Fruit fly (Drosophila melanogaster) whole organism, adult: ENCODE results near the gene CG10958.

Source experiments
- CG11617 ChIP-seq: fragments of 200-800 bp; sonication (Bioruptor generic); optimal IDR thresholded peaks from 2 replicates; lab custom pipeline; 2017; ENCODE audit warnings: mild to moderate bottlenecking, missing biosample characterization, missing genetic modification reagents, missing genetic modification characterization
- CG12768 ChIP-seq: fragments of 200-800 bp; sonication (Bioruptor generic); optimal IDR thresholded peaks from 2 replicates; lab custom pipeline; 2017; ENCODE audit warnings: missing biosample characterization, missing genetic modification characterization, mild to moderate bottlenecking, moderate library complexity, missing genetic modification reagents
- CG7045 ChIP-seq: fragments of 200-800 bp; sonication (Bioruptor generic); optimal IDR thresholded peaks from 2 replicates; lab custom pipeline; 2017; ENCODE audit warnings: missing biosample characterization, mild to moderate bottlenecking, missing genetic modification characterization
- Crg-1 ChIP-seq: fragments of 200-800 bp; sonication (Bioruptor generic); optimal IDR thresholded peaks from 2 replicates; lab custom pipeline; 2016; ENCODE audit warnings: missing biosample characterization, missing genetic modification characterization
- cic ChIP-seq: fragments of 200-800 bp; sonication (Bioruptor generic); optimal IDR thresholded peaks from 2 replicates; lab custom pipeline; 2017; ENCODE audit warnings: missing biosample characterization, mild to moderate bottlenecking, missing genetic modification characterization, moderate library complexity
- kay ChIP-seq: fragments of 200-800 bp; sonication (Bioruptor generic); peaks from one replicate; lab custom pipeline; 2016; ENCODE audit warnings: missing biosample characterization, missing genetic modification characterization, borderline replicate concordance
- toe ChIP-seq: fragments of 200-800 bp; sonication (Bioruptor generic); optimal IDR thresholded peaks from 2 replicates; lab custom pipeline; 2016; ENCODE audit warnings: missing biosample characterization, missing genetic modification characterization

dm6 chrX:8137285-8137684, 5.2 kb downstream of the CG10958 start:
- TF ChIP-seq cic (GFP tag; lab: Kevin White, UChicago) (no peak), Crg-1 (GFP tag; lab: Kevin White, UChicago) (no peak), toe (GFP tag; lab: Kevin White, UChicago) (no peak), kay (GFP tag; lab: Kevin White, UChicago) (no peak), CG11617 (GFP tag; lab: Kevin White, UChicago) (no peak), CG12768 (GFP tag; lab: Kevin White, UChicago) (no peak), CG7045 (GFP tag; lab: Kevin White, UChicago) (no peak)
